Worm (Caenorhabditis elegans) whole organism, L1 larva: ENCODE results near the gene Y75D11A.3.

Experiments
- dpl-1 ChIP-seq, 3 experiments: fragments of 150-350 bp in 2 of 3; sonication (generic microtip) in 1 of 3; optimal IDR thresholded peaks; 2 replicates each; lab custom pipeline; 2014 to 2017; ENCODE audit warnings: missing biosample characterization in 3 of 3, missing genetic modification characterization in 3 of 3, missing genetic modification reagents in 3 of 3
- tbx-2 ChIP-seq: sonication (generic microtip); optimal IDR thresholded peaks from 2 replicates; lab custom pipeline; 2016; ENCODE audit warnings: missing genetic modification characterization, missing compliant biosample characterization

DNA sequence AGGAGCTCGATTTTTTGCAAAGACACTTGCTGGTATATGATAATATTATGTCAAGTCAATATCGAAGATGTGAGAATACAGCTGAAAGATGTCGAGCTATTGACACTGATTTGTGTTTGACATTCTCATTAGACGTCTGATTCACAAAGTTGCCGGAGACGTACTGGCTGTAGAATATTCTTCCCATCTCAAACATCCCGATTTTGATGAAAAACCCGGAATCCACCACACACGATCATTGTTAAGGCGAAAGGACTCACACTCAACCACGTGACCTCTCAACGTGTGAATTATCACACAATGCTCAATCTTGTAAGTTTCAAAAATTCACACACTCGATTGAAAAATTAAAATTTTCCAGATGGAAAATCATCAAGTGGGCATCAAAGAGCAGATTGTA lies 10.1 kb downstream of the Y75D11A.3 start, which contains the start of gene F07G6.12:
- TF ChIP-seq dpl-1 (GFP tag; optimal IDR thresholded peaks at IDR 0.05; lab: Kevin White, UChicago) (no peak), tbx-2 (tag; lab: Kevin White, UChicago) (no peak)
